Fruit fly (Drosophila melanogaster) whole organism, adult: Measurements from ENCODE around the gene Wnt4.

Experiments
- CG11617 ChIP-seq: fragments of 200-800 bp; sonication (Bioruptor generic); optimal IDR thresholded peaks from 2 replicates; lab custom pipeline; 2017; ENCODE audit warnings: mild to moderate bottlenecking, missing biosample characterization, missing genetic modification reagents, missing genetic modification characterization
- CG12768 ChIP-seq: fragments of 200-800 bp; sonication (Bioruptor generic); optimal IDR thresholded peaks from 2 replicates; lab custom pipeline; 2017; ENCODE audit warnings: missing biosample characterization, missing genetic modification characterization, mild to moderate bottlenecking, moderate library complexity, missing genetic modification reagents
- CG14711 ChIP-seq: fragments of 200-800 bp; sonication (Bioruptor generic); optimal IDR thresholded peaks from 2 replicates; lab custom pipeline; 2018; ENCODE audit warnings: missing biosample characterization, mild to moderate bottlenecking, missing genetic modification characterization, moderate library complexity
- CG1620 ChIP-seq: fragments of 200-800 bp; sonication (Bioruptor generic); optimal IDR thresholded peaks from 2 replicates; lab custom pipeline; 2016; ENCODE audit warnings: missing biosample characterization, missing genetic modification characterization
- CG33017 ChIP-seq: fragments of 200-800 bp; sonication (Bioruptor generic); optimal IDR thresholded peaks from 2 replicates; lab custom pipeline; 2018; ENCODE audit warnings: missing biosample characterization, mild to moderate bottlenecking, missing genetic modification characterization, moderate library complexity
- CG5204 ChIP-seq: fragments of 200-800 bp; sonication (Bioruptor generic); optimal IDR thresholded peaks from 2 replicates; lab custom pipeline; 2016; ENCODE audit warnings: missing biosample characterization, missing genetic modification characterization
- CG7045 ChIP-seq: fragments of 200-800 bp; sonication (Bioruptor generic); optimal IDR thresholded peaks from 2 replicates; lab custom pipeline; 2017; ENCODE audit warnings: missing biosample characterization, mild to moderate bottlenecking, missing genetic modification characterization
- CG7101 ChIP-seq: fragments of 200-800 bp; sonication (Bioruptor generic); optimal IDR thresholded peaks from 2 replicates; lab custom pipeline; 2018; ENCODE audit warnings: missing biosample characterization, mild to moderate bottlenecking, missing genetic modification characterization, moderate library complexity
- Clk ChIP-seq: fragments of 200-800 bp; sonication (Bioruptor generic); optimal IDR thresholded peaks from 2 replicates; lab custom pipeline; 2017; ENCODE audit warnings: missing biosample characterization, missing genetic modification characterization
- Crg-1 ChIP-seq: fragments of 200-800 bp; sonication (Bioruptor generic); optimal IDR thresholded peaks from 2 replicates; lab custom pipeline; 2016; ENCODE audit warnings: missing biosample characterization, missing genetic modification characterization
- Hr96 ChIP-seq: fragments of 200-800 bp; sonication (Bioruptor generic); optimal IDR thresholded peaks from 2 replicates; lab custom pipeline; 2016; ENCODE audit warnings: missing biosample characterization, missing genetic modification characterization
- Mnt ChIP-seq: fragments of 200-800 bp; sonication (Bioruptor generic); optimal IDR thresholded peaks from 2 replicates; lab custom pipeline; 2016; ENCODE audit warnings: missing biosample characterization, mild to moderate bottlenecking, missing genetic modification characterization
- bab1 ChIP-seq: fragments of 200-800 bp; sonication (Bioruptor generic); optimal IDR thresholded peaks from 3 replicates; lab custom pipeline; 2019; ENCODE audit warnings: missing biosample characterization, mild to moderate bottlenecking, missing genetic modification characterization, moderate library complexity
- cic ChIP-seq: fragments of 200-800 bp; sonication (Bioruptor generic); optimal IDR thresholded peaks from 2 replicates; lab custom pipeline; 2017; ENCODE audit warnings: missing biosample characterization, mild to moderate bottlenecking, missing genetic modification characterization, moderate library complexity
- cnc ChIP-seq, 2 experiments: fragments of >200 bp; optimal IDR thresholded peaks; 2 replicates each; lab custom pipeline; 2017
- kay ChIP-seq: fragments of 200-800 bp; sonication (Bioruptor generic); peaks from one replicate; lab custom pipeline; 2016; ENCODE audit warnings: missing biosample characterization, missing genetic modification characterization, borderline replicate concordance
- ovo ChIP-seq: fragments of 200-800 bp; sonication (Bioruptor generic); optimal IDR thresholded peaks from 2 replicates; lab custom pipeline; 2016; ENCODE audit warnings: missing biosample characterization, missing genetic modification characterization
- pad ChIP-seq: fragments of 200-800 bp; sonication (Bioruptor generic); optimal IDR thresholded peaks from 3 replicates; lab custom pipeline; 2017; ENCODE audit warnings: missing biosample characterization, missing genetic modification characterization, mild to moderate bottlenecking, moderate library complexity, missing genetic modification reagents
- tj ChIP-seq: fragments of 200-800 bp; sonication (Bioruptor generic); optimal IDR thresholded peaks from 3 replicates; lab custom pipeline; 2017; ENCODE audit warnings: missing biosample characterization, mild to moderate bottlenecking, missing genetic modification characterization, moderate library complexity
- toe ChIP-seq: fragments of 200-800 bp; sonication (Bioruptor generic); optimal IDR thresholded peaks from 2 replicates; lab custom pipeline; 2016; ENCODE audit warnings: missing biosample characterization, missing genetic modification characterization

Gene Wnt4

DNA sequence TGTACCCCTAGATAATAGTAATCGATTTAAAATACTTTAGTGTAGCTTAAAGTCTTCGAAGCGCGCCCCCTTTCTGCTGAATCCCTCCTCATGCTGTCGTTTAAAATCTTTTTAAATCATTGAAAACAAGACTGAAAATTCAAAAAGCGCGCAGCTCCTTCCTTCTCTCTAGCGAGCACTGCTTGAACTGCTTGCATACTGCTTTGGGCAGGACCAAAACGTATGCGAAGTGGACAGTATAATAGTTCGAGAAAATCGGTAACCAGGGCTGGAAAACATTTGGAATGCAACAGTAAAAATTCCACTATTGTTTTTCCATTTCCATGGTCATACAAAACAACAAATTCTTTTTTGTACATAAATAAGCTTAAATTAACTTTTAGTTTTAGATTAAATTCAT, 38.6 kb upstream of the Wnt4 start:
- no peak for TF ChIP-seq pad (GFP tag; lab: Kevin White, UChicago)
- TF ChIP-seq Crg-1: no peak

DNA sequence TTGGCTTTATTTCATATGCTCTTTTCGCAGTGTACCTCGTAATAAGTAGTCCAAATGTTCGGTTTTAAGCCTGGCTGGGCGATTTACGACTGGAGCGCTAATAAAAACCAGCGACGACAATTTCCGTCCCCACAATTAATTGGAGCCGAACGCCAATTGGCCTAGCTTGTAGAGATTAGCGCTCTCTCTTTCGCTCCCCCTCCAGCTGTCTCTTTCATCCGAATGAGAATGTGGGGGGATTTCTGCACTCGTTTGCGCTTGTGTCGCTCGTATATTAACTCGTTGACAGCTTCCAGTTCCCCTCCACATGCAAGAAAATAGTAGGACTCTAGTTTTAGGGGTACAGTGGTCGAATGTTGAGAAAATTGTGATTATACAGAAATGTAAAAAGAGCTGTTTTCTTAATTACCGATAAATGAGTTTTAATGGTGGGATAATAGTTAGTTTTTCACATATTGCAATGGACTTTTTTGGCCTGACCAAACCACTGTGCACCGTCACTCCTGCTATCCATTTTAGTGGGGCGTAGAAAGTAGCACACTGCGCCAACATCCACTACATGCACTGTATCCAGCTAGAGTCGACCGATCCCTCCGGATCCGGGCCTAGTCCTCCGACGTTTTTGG, 36.4 kb upstream of the Wnt4 start:
- TF ChIP-seq CG7101 (tag; lab: Kevin White, UChicago) (no peak), CG33017 (no peak), kay (GFP tag; lab: Kevin White, UChicago) (no peak), tj (GFP tag; lab: Kevin White, UChicago) (no peak), cic (GFP tag; lab: Kevin White, UChicago) (no peak), CG14711 (tag; lab: Kevin White, UChicago) (no peak), pad (GFP tag; lab: Kevin White, UChicago) (no peak), CG7045 (GFP tag; lab: Kevin White, UChicago) (no peak), ovo (no peak), Crg-1 (no peak), CG1620 (GFP tag; lab: Kevin White, UChicago) (no peak), CG5204 (GFP tag; lab: Kevin White, UChicago) (no peak), Mnt (GFP tag; lab: Kevin White, UChicago) (no peak), Hr96 (no peak), bab1 (GFP tag; lab: Kevin White, UChicago) (no peak), toe (GFP tag; lab: Kevin White, UChicago) (no peak), CG11617 (GFP tag; lab: Kevin White, UChicago) (no peak), CG12768 (GFP tag; lab: Kevin White, UChicago) (no peak)

- no peak for TF ChIP-seq CG1620 (GFP tag; lab: Kevin White, UChicago)
- TF ChIP-seq bab1 (GFP tag; lab: Kevin White, UChicago): no peak
- no peak for TF ChIP-seq Clk
- no peak for TF ChIP-seq pad (GFP tag; lab: Kevin White, UChicago)
- no peak for TF ChIP-seq CG12768 (GFP tag; lab: Kevin White, UChicago)
- no peak for TF ChIP-seq tj (GFP tag; lab: Kevin White, UChicago)
- no peak for TF ChIP-seq ovo
- no peak for TF ChIP-seq CG7045 (GFP tag; lab: Kevin White, UChicago)
- no peak for TF ChIP-seq cic (GFP tag; lab: Kevin White, UChicago)
- TF ChIP-seq Hr96: no peak
- no peak for TF ChIP-seq kay (GFP tag; lab: Kevin White, UChicago)
- TF ChIP-seq CG5204 (GFP tag; lab: Kevin White, UChicago): no peak
- TF ChIP-seq Mnt (GFP tag; lab: Kevin White, UChicago): no peak
- TF ChIP-seq CG7101 (tag; lab: Kevin White, UChicago): no peak
- TF ChIP-seq CG33017: no peak
- TF ChIP-seq toe (GFP tag; lab: Kevin White, UChicago): no peak
- TF ChIP-seq CG14711 (tag; lab: Kevin White, UChicago): no peak
- TF ChIP-seq Crg-1: no peak
- TF ChIP-seq CG11617 (GFP tag; lab: Kevin White, UChicago): no peak
Observed at dm6 chr2L:7311467-7311866, 34.5 kb upstream of the Wnt4 start.

- no peak for TF ChIP-seq cnc (optimal IDR thresholded peaks at IDR 0.05; lab: Kevin White, UChicago)
- TF ChIP-seq CG5204 (GFP tag; lab: Kevin White, UChicago): no peak
- no peak for TF ChIP-seq toe (GFP tag; lab: Kevin White, UChicago)
- no peak for TF ChIP-seq CG7045 (GFP tag; lab: Kevin White, UChicago)
- no peak for TF ChIP-seq CG12768 (GFP tag; lab: Kevin White, UChicago)
- TF ChIP-seq cic (GFP tag; lab: Kevin White, UChicago): no peak
- TF ChIP-seq CG14711 (tag; lab: Kevin White, UChicago): no peak
- TF ChIP-seq Mnt (GFP tag; lab: Kevin White, UChicago): no peak
- no peak for TF ChIP-seq Crg-1
- no peak for TF ChIP-seq tj (GFP tag; lab: Kevin White, UChicago)
- TF ChIP-seq kay (GFP tag; lab: Kevin White, UChicago): no peak
- TF ChIP-seq Hr96: no peak
- TF ChIP-seq ovo: no peak
- TF ChIP-seq Clk: no peak
- TF ChIP-seq pad (GFP tag; lab: Kevin White, UChicago): no peak
- TF ChIP-seq CG33017: no peak
- TF ChIP-seq CG7101 (tag; lab: Kevin White, UChicago): no peak
- TF ChIP-seq CG11617 (GFP tag; lab: Kevin White, UChicago): no peak
- no peak for TF ChIP-seq CG1620 (GFP tag; lab: Kevin White, UChicago)
Observed at dm6 chr2L:7306782-7307181, 29.8 kb upstream of the Wnt4 start, which contains the start of gene wg. TSS of gene wg (plus strand) at chr2L:7307159.

DNA sequence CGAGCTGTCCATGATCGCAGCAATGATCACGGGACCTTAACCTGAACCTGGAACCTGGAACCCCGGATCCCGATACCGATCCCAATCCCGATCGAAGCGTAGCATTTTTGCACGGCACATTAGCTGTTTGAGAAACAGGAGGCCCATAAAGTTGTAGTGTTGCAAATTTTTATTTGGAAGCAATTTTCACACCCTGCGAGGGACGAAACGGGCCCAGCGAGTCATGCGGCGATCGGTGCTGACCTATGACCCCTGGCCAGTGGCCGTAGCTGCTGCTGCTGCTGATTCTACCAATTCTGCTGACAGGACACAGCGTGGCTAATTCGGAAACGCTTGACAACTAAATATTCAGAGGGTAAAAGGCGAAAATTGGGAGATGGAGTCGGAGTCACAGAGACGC, 27.4 kb upstream of the Wnt4 start:
- TF ChIP-seq Mnt (GFP tag; lab: Kevin White, UChicago) (no peak), CG7045 (GFP tag; lab: Kevin White, UChicago) (no peak), CG1620 (GFP tag; lab: Kevin White, UChicago) (no peak), CG11617 (GFP tag; lab: Kevin White, UChicago) (no peak), CG5204 (GFP tag; lab: Kevin White, UChicago) (no peak), cnc (optimal IDR thresholded peaks at IDR 0.05; lab: Kevin White, UChicago) (no peak), CG33017 (no peak), CG7101 (tag; lab: Kevin White, UChicago) (no peak), cic (GFP tag; lab: Kevin White, UChicago) (no peak), toe (GFP tag; lab: Kevin White, UChicago) (no peak), kay (GFP tag; lab: Kevin White, UChicago) (no peak)

DNA sequence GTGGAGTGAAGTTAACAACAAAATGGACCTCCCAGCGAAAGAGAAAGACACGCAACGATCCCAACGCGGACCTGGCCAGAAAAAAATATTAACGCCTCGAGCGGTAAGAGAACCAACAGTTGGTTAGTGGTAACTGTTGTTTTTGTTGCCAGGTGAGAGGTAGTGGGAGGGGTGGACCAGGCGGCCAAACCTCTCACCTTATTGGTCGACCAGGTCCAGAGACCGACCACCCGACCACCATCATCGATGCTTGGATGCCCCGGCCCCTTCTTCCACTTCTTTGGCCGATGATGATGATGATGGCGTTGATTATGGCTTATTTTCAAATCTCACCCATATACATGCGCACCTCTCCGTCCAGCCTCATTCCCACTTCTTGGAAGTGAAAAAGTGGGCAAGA, 26.3 kb upstream of the Wnt4 start:
- TF ChIP-seq CG7045 (GFP tag; lab: Kevin White, UChicago) (no peak), bab1 (GFP tag; lab: Kevin White, UChicago) (no peak), CG5204 (GFP tag; lab: Kevin White, UChicago) (no peak), CG7101 (tag; lab: Kevin White, UChicago) (no peak), kay (GFP tag; lab: Kevin White, UChicago) (no peak), cic (GFP tag; lab: Kevin White, UChicago) (no peak), cnc (optimal IDR thresholded peaks at IDR 0.05; lab: Kevin White, UChicago) (no peak), Crg-1 (no peak), CG12768 (GFP tag; lab: Kevin White, UChicago) (no peak), CG11617 (GFP tag; lab: Kevin White, UChicago) (no peak), ovo (no peak), Mnt (GFP tag; lab: Kevin White, UChicago) (no peak), CG1620 (GFP tag; lab: Kevin White, UChicago) (no peak), pad (GFP tag; lab: Kevin White, UChicago) (no peak), tj (GFP tag; lab: Kevin White, UChicago) (no peak), CG33017 (no peak), CG14711 (tag; lab: Kevin White, UChicago) (no peak), Hr96 (no peak), Clk (no peak)
